Worm (Caenorhabditis elegans): ENCODE data around the gene del-7.

del-7 gene

ce11 chrIV:7754114-7754513, 6.1 kb upstream of the del-7 start:
- TF ChIP-seq egrh-3 (GFP tag; IDR thresholded peaks at IDR 0.05) (peak; percentile 75; the same call in 1 of the 2 replicates), F49E8.2 (tag; optimal IDR thresholded peaks at IDR 0.05; ENCODE audit: insufficient read depth) (no peak), F57A8.1 (GFP tag; optimal IDR thresholded peaks at IDR 0.05) (no peak), ztf-26 (tag; optimal IDR thresholded peaks at IDR 0.05) (no peak)

- TF ChIP-seq mes-4 (tag; optimal IDR thresholded peaks at IDR 0.05) (no peak), dox-1 (GFP tag; IDR thresholded peaks at IDR 0.05) (no peak), hlh-26 (GFP tag; conservative IDR thresholded peaks at IDR 0.05) (no peak), sea-2 (GFP tag; IDR thresholded peaks at IDR 0.05) (no peak), madf-10 (tag; optimal IDR thresholded peaks at IDR 0.05) (no peak), let-607 (tag; optimal IDR thresholded peaks at IDR 0.05) (no peak), hrde-1 (tag; optimal IDR thresholded peaks at IDR 0.05; ENCODE audit: borderline replicate concordance) (no peak), ceh-40 (GFP tag; IDR thresholded peaks at IDR 0.05) (no peak), K12H6.12 (tag; optimal IDR thresholded peaks at IDR 0.05) (no peak), F33H1.4 (GFP tag; IDR thresholded peaks at IDR 0.05) (no peak), nhr-27 (tag; optimal IDR thresholded peaks at IDR 0.05) (no peak), hsf-1 (GFP tag; IDR thresholded peaks at IDR 0.05) (no peak), ets-4 (GFP tag; optimal IDR thresholded peaks at IDR 0.05) (no peak), tbp1 (GFP tag; optimal IDR thresholded peaks at IDR 0.05) (no peak)
These were observed 3.0 kb upstream of the del-7 start, which contains the start of gene C46A5.4 for ce11 chrIV:7757245-7757644. Gene C46A5.4 (minus strand): TSS chrIV:7757345.

ce11 chrIV:7759527-7759926, 690 bp upstream of the del-7 start, which contains the start of gene dsb-3:
Gene dsb-3 (minus strand): TSS chrIV:7759627.
- TF ChIP-seq F55B11.4 (tag; optimal IDR thresholded peaks at IDR 0.05; ENCODE audit: borderline replicate concordance, insufficient read depth) (no peak), nhr-179 (tag; optimal IDR thresholded peaks at IDR 0.05) (no peak), ztf-18 (tag; optimal IDR thresholded peaks at IDR 0.05) (no peak), hmg-20 (GFP tag; IDR thresholded peaks at IDR 0.05) (no peak), athp-1 (tag; optimal IDR thresholded peaks at IDR 0.05) (no peak), lin-40 (tag; optimal IDR thresholded peaks at IDR 0.05) (no peak), F57C9.4 (tag; optimal IDR thresholded peaks at IDR 0.05) (no peak), hlh-12 (tag; optimal IDR thresholded peaks at IDR 0.05) (no peak), B0261.1 (tag; optimal IDR thresholded peaks at IDR 0.05) (no peak), madf-6 (GFP tag; IDR thresholded peaks at IDR 0.05) (no peak), Y53F4B.3 (GFP tag; IDR thresholded peaks at IDR 0.05) (no peak), lin-26 (GFP tag; IDR thresholded peaks at IDR 0.05) (no peak), zim-3 (tag; optimal IDR thresholded peaks at IDR 0.05) (no peak), ZK185.1 (tag; optimal IDR thresholded peaks at IDR 0.05; ENCODE audit: poor library complexity, severe bottlenecking) (no peak), hmg-1.2 (GFP tag; IDR thresholded peaks at IDR 0.05) (no peak), B0019.2 (GFP tag; conservative IDR thresholded peaks at IDR 0.05) (no peak), T26A5.8 (tag; optimal IDR thresholded peaks at IDR 0.05) (no peak), Y53G8AR.9 (GFP tag; conservative IDR thresholded peaks at IDR 0.05) (no peak)

ce11 chrIV:7763748-7764147, 3.5 kb downstream of the del-7 start, which contains the start of the genes C46A5.6 and C46A5.1:
Gene C46A5.6 (minus strand): TSS chrIV:7763848.
Gene C46A5.1 (plus strand): TSS chrIV:7763931.
- TF ChIP-seq madf-10 (tag; optimal IDR thresholded peaks at IDR 0.05) (no peak), mxl-1 (tag; optimal IDR thresholded peaks at IDR 0.05) (no peak), nfya-1 (tag; optimal IDR thresholded peaks at IDR 0.05; ENCODE audit: borderline replicate concordance, insufficient read depth) (no peak), hmg-20 (GFP tag; IDR thresholded peaks at IDR 0.05) (no peak), somi-1 (GFP tag; optimal IDR thresholded peaks at IDR 0.05) (no peak), let-607 (tag; optimal IDR thresholded peaks at IDR 0.05) (no peak), B0019.2 (GFP tag; conservative IDR thresholded peaks at IDR 0.05) (no peak), die-1 (tag; optimal IDR thresholded peaks at IDR 0.05) (no peak), ceh-27 (GFP tag; optimal IDR thresholded peaks at IDR 0.05) (no peak), F23B12.7 (tag; optimal IDR thresholded peaks at IDR 0.05; ENCODE audit: insufficient read depth) (no peak), nfya-2 (GFP tag; IDR thresholded peaks at IDR 0.05) (no peak), nfyb-1 (GFP tag; IDR thresholded peaks at IDR 0.05) (no peak), chd-7 (tag; optimal IDR thresholded peaks at IDR 0.05) (no peak)
